Fruit fly (Drosophila melanogaster) whole organism, embryonic: ENCODE data around the gene Sec24CD.
A peak's percentile ranks its signal among the peaks of the same experiment; 100 is the strongest.

ENCODE experiments used
- ATbp ChIP-seq: fragments of 200-800 bp; sonication (Bioruptor generic); optimal IDR thresholded peaks from 2 replicates; lab custom pipeline; 2017; ENCODE audit warnings: missing biosample characterization, mild to moderate bottlenecking, missing genetic modification characterization, missing genetic modification reagents
- Abd-B ChIP-seq: fragments of 200-800 bp; sonication (Bioruptor generic); optimal IDR thresholded peaks from 2 replicates; lab custom pipeline; 2018; ENCODE audit warnings: missing biosample characterization, mild to moderate bottlenecking, missing genetic modification characterization, moderate library complexity
- Asciz ChIP-seq: fragments of 200-800 bp; sonication (Bioruptor generic); optimal IDR thresholded peaks from 2 replicates; lab custom pipeline; 2017; ENCODE audit warnings: missing biosample characterization, mild to moderate bottlenecking, missing genetic modification characterization, missing genetic modification reagents
- BtbVII ChIP-seq: fragments of 200-800 bp; sonication (Bioruptor generic); optimal IDR thresholded peaks from 3 replicates; lab custom pipeline; 2017; ENCODE audit warnings: missing biosample characterization, mild to moderate bottlenecking, missing genetic modification characterization
- CG10431 ChIP-seq: fragments of 200-800 bp; sonication (Bioruptor generic); optimal IDR thresholded peaks from 3 replicates; lab custom pipeline; 2018; ENCODE audit warnings: missing biosample characterization, mild to moderate bottlenecking, missing genetic modification characterization
- CG11456 ChIP-seq: fragments of 200-800 bp; sonication (Bioruptor generic); IDR thresholded peaks from 3 replicates; pipeline ENCODE4 v1.3.6; 2022; ENCODE audit warnings: missing biosample characterization, missing genetic modification characterization
- CG11695 ChIP-seq: fragments of 200-800 bp; sonication (Bioruptor generic); IDR thresholded peaks from 3 replicates; pipeline ENCODE4 v1.3.6; 2022; ENCODE audit warnings: missing biosample characterization, missing genetic modification characterization
- CG12155 ChIP-seq: fragments of 200-800 bp; sonication (Bioruptor generic); optimal IDR thresholded peaks from 3 replicates; lab custom pipeline; 2016; ENCODE audit warnings: missing biosample characterization, missing genetic modification characterization
- CG13894 ChIP-seq: fragments of 200-800 bp; sonication (Bioruptor generic); optimal IDR thresholded peaks from 3 replicates; lab custom pipeline; 2018; ENCODE audit warnings: missing biosample characterization, mild to moderate bottlenecking, missing genetic modification characterization, moderate library complexity
- CG14860 ChIP-seq: fragments of 200-800 bp; sonication (Bioruptor generic); IDR thresholded peaks from 3 replicates; pipeline ENCODE4 v1.3.6; 2022; ENCODE audit warnings: missing biosample characterization, missing genetic modification characterization; ENCODE audit not compliant: partially characterized antibody
- CG15269 ChIP-seq: fragments of 200-800 bp; sonication (Bioruptor generic); optimal IDR thresholded peaks from 2 replicates; lab custom pipeline; 2018; ENCODE audit warnings: missing biosample characterization, mild to moderate bottlenecking, missing genetic modification characterization, moderate library complexity
- CG1647 ChIP-seq: fragments of 200-800 bp; sonication (Bioruptor generic); optimal IDR thresholded peaks from 3 replicates; lab custom pipeline; 2016; ENCODE audit warnings: missing biosample characterization, missing genetic modification characterization
- CG17612 ChIP-seq: fragments of 200-800 bp; sonication (Bioruptor generic); IDR thresholded peaks from 2 replicates; pipeline ENCODE4 v1.3.6; 2022; ENCODE audit warnings: missing biosample characterization, missing genetic modification characterization
- CG17829 ChIP-seq: fragments of 200-800 bp; optimal IDR thresholded peaks from 2 replicates; lab custom pipeline; 2019; ENCODE audit warnings: missing biosample characterization, mild to moderate bottlenecking, missing genetic modification characterization, moderate library complexity
- CG17912 ChIP-seq: fragments of 200-800 bp; sonication (Bioruptor generic); optimal IDR thresholded peaks from 2 replicates; lab custom pipeline; 2018; ENCODE audit warnings: missing biosample characterization, mild to moderate bottlenecking, missing genetic modification characterization
- CG1832 ChIP-seq: fragments of 200-800 bp; sonication (Bioruptor generic); optimal IDR thresholded peaks from 2 replicates; lab custom pipeline; 2017; ENCODE audit warnings: missing biosample characterization, mild to moderate bottlenecking, missing genetic modification characterization, inconsistent platforms
- CG2875 ChIP-seq: fragments of 200-800 bp; sonication (Bioruptor generic); optimal IDR thresholded peaks from 2 replicates; lab custom pipeline; 2017; ENCODE audit warnings: missing biosample characterization, mild to moderate bottlenecking, missing genetic modification characterization, missing genetic modification reagents
- CG30431 ChIP-seq: fragments of 200-800 bp; sonication (Bioruptor generic); optimal IDR thresholded peaks from 2 replicates; lab custom pipeline; 2017; ENCODE audit warnings: missing biosample characterization, missing genetic modification characterization
- CG3163 ChIP-seq: fragments of 200-800 bp; sonication (Bioruptor generic); optimal IDR thresholded peaks from 3 replicates; lab custom pipeline; 2016; ENCODE audit warnings: missing biosample characterization, missing genetic modification characterization
- CG6254 ChIP-seq: fragments of 200-800 bp; sonication (Bioruptor generic); optimal IDR thresholded peaks from 3 replicates; lab custom pipeline; 2017; ENCODE audit warnings: mild to moderate bottlenecking, missing biosample characterization, missing genetic modification reagents, missing genetic modification characterization
- CG7987 ChIP-seq: fragments of 200-800 bp; sonication (Bioruptor generic); optimal IDR thresholded peaks from 2 replicates; lab custom pipeline; 2018; ENCODE audit warnings: missing biosample characterization, mild to moderate bottlenecking, missing genetic modification characterization, moderate library complexity
- CG8388 ChIP-seq: fragments of 200-800 bp; sonication (Bioruptor generic); optimal IDR thresholded peaks from 2 replicates; lab custom pipeline; 2019; ENCODE audit warnings: missing biosample characterization, mild to moderate bottlenecking, missing genetic modification characterization, moderate library complexity
- CG8478 ChIP-seq: fragments of >200 bp; optimal IDR thresholded peaks from 2 replicates; lab custom pipeline; 2018
- CG9215 ChIP-seq: fragments of 200-800 bp; sonication (Bioruptor generic); IDR thresholded peaks from 2 replicates; pipeline ENCODE4 v1.3.6; 2022; ENCODE audit warnings: missing biosample characterization, missing genetic modification characterization
- Doc3 ChIP-seq: fragments of 200-800 bp; sonication (Bioruptor generic); IDR thresholded peaks from 3 replicates; pipeline ENCODE4 v1.3.6; 2022; ENCODE audit warnings: missing biosample characterization, missing genetic modification characterization; ENCODE audit not compliant: partially characterized antibody
- Elba2 ChIP-seq: fragments of 200-800 bp; sonication (Bioruptor generic); optimal IDR thresholded peaks from 3 replicates; lab custom pipeline; 2016; ENCODE audit warnings: missing biosample characterization, missing genetic modification characterization
- H2.0 ChIP-seq: fragments of 200-800 bp; sonication (Bioruptor generic); IDR thresholded peaks from 2 replicates; pipeline ENCODE4 v1.3.6; 2022; ENCODE audit warnings: missing biosample characterization, missing genetic modification characterization
- HLHmδ ChIP-seq: fragments of 200-800 bp; sonication (Bioruptor generic); optimal IDR thresholded peaks from 2 replicates; lab custom pipeline; 2018; ENCODE audit warnings: missing biosample characterization, mild to moderate bottlenecking, missing genetic modification characterization, moderate library complexity
- Lhr ChIP-seq: fragments of 200-800 bp; sonication (Bioruptor generic); optimal IDR thresholded peaks from 3 replicates; lab custom pipeline; 2017; ENCODE audit warnings: mild to moderate bottlenecking, missing biosample characterization, missing genetic modification reagents, missing genetic modification characterization
- Nf-YB ChIP-seq: fragments of 200-800 bp; sonication (Bioruptor generic); optimal IDR thresholded peaks from 3 replicates; lab custom pipeline; 2019; ENCODE audit warnings: missing biosample characterization, mild to moderate bottlenecking, missing genetic modification characterization, moderate library complexity
- Six4 ChIP-seq: fragments of 200-800 bp; sonication (Bioruptor generic); optimal IDR thresholded peaks from 2 replicates; lab custom pipeline; 2016; ENCODE audit warnings: missing biosample characterization, missing genetic modification characterization
- Spps ChIP-seq: fragments of 200-800 bp; sonication (Bioruptor generic); optimal IDR thresholded peaks from 2 replicates; lab custom pipeline; 2018; ENCODE audit warnings: missing biosample characterization, mild to moderate bottlenecking, missing genetic modification characterization
- aop ChIP-seq: fragments of 200-800 bp; sonication (Bioruptor generic); IDR thresholded peaks from 2 replicates; pipeline ENCODE4 v1.3.6; 2022; ENCODE audit warnings: missing biosample characterization, missing genetic modification characterization
- ato ChIP-seq: fragments of 200-800 bp; sonication (Bioruptor generic); IDR thresholded peaks from 2 replicates; pipeline ENCODE4 v1.3.6; 2022; ENCODE audit warnings: missing biosample characterization, missing genetic modification characterization; ENCODE audit not compliant: partially characterized antibody
- btn ChIP-seq: fragments of 200-800 bp; sonication (Bioruptor generic); optimal IDR thresholded peaks from 2 replicates; lab custom pipeline; 2016; ENCODE audit warnings: missing biosample characterization, missing genetic modification characterization
- cwo ChIP-seq: fragments of 200-800 bp; sonication (Bioruptor generic); optimal IDR thresholded peaks from 3 replicates; lab custom pipeline; 2017; ENCODE audit warnings: missing biosample characterization, missing genetic modification characterization, mild to moderate bottlenecking, moderate library complexity, missing genetic modification reagents
- fd64A ChIP-seq: fragments of 200-800 bp; sonication (Bioruptor generic); optimal IDR thresholded peaks from 3 replicates; lab custom pipeline; 2018; ENCODE audit warnings: missing biosample characterization, mild to moderate bottlenecking, missing genetic modification characterization
- fd96Cb ChIP-seq: fragments of 200-800 bp; sonication (Bioruptor generic); optimal IDR thresholded peaks from 2 replicates; lab custom pipeline; 2018; ENCODE audit warnings: missing biosample characterization, mild to moderate bottlenecking, missing genetic modification characterization, moderate library complexity
- kah ChIP-seq: fragments of 200-800 bp; sonication (Bioruptor generic); optimal IDR thresholded peaks from 2 replicates; lab custom pipeline; 2018; ENCODE audit warnings: missing biosample characterization, mild to moderate bottlenecking, missing genetic modification characterization
- kni ChIP-seq: fragments of 200-800 bp; sonication (Bioruptor generic); optimal IDR thresholded peaks from 3 replicates; lab custom pipeline; 2017; ENCODE audit warnings: mild to moderate bottlenecking, missing biosample characterization, missing genetic modification reagents, missing genetic modification characterization
- lbe ChIP-seq: fragments of 200-800 bp; sonication (Bioruptor generic); optimal IDR thresholded peaks from 2 replicates; lab custom pipeline; 2016; ENCODE audit warnings: missing biosample characterization, mild to moderate bottlenecking, missing genetic modification characterization
- pros ChIP-seq: fragments of 200-800 bp; sonication (Bioruptor generic); optimal IDR thresholded peaks from 3 replicates; lab custom pipeline; 2019; ENCODE audit warnings: missing biosample characterization, mild to moderate bottlenecking, missing genetic modification characterization, moderate library complexity
- pum ChIP-seq: fragments of 200-800 bp; sonication (Bioruptor generic); optimal IDR thresholded peaks from 2 replicates; lab custom pipeline; 2016; ENCODE audit warnings: missing biosample characterization, missing genetic modification characterization
- sd ChIP-seq: fragments of 200-800 bp; sonication (Bioruptor generic); optimal IDR thresholded peaks from 3 replicates; lab custom pipeline; 2018; ENCODE audit warnings: missing biosample characterization, mild to moderate bottlenecking, missing genetic modification characterization, moderate library complexity
- slp2 ChIP-seq: fragments of 200-800 bp; sonication (Bioruptor generic); optimal IDR thresholded peaks from 2 replicates; lab custom pipeline; 2016; ENCODE audit warnings: missing biosample characterization, missing genetic modification characterization
- unpg ChIP-seq: fragments of 200-800 bp; sonication (Bioruptor generic); optimal IDR thresholded peaks from 3 replicates; lab custom pipeline; 2018; ENCODE audit warnings: missing biosample characterization, mild to moderate bottlenecking, missing genetic modification characterization, moderate library complexity
- zen2 ChIP-seq: fragments of 200-800 bp; sonication (Bioruptor generic); IDR thresholded peaks from 3 replicates; pipeline ENCODE4 v1.3.6; 2022; ENCODE audit warnings: missing biosample characterization, missing genetic modification characterization; ENCODE audit not compliant: partially characterized antibody

The Sec24CD gene

DNA sequence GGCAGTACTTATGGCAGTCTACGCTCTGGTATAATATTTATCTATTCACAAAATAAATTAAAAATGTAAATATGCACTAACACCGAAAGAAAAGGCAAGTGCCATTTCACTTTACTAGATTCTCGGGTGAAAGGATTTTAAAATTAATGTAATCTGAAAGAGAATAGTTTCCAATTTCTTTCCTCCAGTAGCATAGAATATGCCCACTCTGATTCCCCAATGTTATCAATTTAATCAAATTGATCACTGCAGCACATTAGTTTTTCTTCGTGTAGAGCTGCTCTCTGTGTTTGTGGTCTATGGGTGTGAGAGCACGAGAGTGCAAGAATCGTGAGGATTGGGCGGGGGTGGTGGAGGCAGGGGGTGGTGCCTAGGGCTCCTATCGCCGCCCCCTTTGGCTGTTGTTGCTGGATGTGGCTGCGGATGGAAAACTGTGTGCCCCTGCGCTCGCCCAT, 35.5 kb downstream of the Sec24CD start (continued):
- TF ChIP-seq CG11456 = 0 out of 3 replicates have a peak, but pooled peaks have one; percentile 18
- peak; percentile 54 for TF ChIP-seq kni
- TF ChIP-seq Asciz (GFP tag; lab: Kevin White, UChicago) = peak; percentile 95
- peak; percentile 71 for TF ChIP-seq BtbVII
- peak; percentile 73; the same call in 1 of the 2 replicates for TF ChIP-seq aop (GFP tag; lab: Robert Waterston, UW)
- TF ChIP-seq slp2 = peak; percentile 81
- peak; percentile 84 for TF ChIP-seq Abd-B (GFP tag; lab: Kevin White, UChicago)
- peak; percentile 59 for TF ChIP-seq CG7987 (GFP tag; lab: Kevin White, UChicago)
- TF ChIP-seq btn (GFP tag; lab: Kevin White, UChicago) = peak; percentile 54
- peak; percentile 50 for TF ChIP-seq cwo (GFP tag; lab: Kevin White, UChicago)
- TF ChIP-seq CG9215 (GFP tag; lab: Robert Waterston, UW) = peak; percentile 28; the same call in 1 of the 2 replicates
- TF ChIP-seq fd96Cb = peak; percentile 88

DNA sequence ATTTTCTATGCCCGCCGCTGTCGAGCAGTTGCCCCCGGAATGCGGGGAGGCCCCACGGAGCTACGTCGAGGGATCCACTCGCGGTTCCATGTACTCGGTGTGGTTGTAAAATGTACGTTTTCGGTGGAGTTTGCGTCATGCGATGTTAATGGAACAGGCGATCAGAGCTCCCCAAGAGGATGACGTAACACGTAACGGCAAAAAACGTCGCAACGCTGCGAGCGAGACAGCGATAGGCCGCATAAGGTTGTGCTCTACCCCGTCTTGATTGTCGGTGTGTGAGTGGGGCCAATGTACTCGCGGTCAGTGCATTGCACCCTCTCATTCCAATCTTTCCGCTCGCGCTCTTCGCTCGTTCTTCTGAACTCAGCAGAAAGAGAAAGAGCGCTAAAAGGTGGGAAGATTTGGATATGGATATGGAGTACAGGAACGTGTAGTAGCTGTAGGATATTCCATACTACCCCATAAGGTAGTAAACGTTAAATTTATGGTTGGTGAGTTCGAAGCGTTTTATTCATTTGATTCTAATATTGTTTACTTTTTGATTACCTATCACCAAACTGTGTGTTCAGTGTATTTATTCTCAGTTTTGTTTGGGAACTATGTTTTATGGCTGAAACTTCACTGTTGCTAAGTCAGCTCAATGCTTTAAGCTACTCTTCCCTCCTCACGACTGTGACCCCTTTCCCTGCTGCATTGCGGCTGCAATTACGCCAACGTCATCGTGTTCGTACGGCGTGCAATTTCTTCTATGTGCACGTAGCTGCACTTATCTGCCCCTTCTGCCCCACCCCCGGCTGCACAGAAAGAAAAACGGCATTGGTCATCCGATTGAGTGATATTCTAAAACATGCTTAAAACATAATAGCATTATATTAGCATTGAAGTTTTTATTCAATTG, 36.3 kb downstream of the Sec24CD start:
- TF ChIP-seq H2.0 (GFP tag; lab: Robert Waterston, UW) = no peak
- no peak for TF ChIP-seq fd64A (GFP tag; lab: Kevin White, UChicago)
- TF ChIP-seq pros (GFP tag; lab: Kevin White, UChicago) = peak; percentile 84
- no peak for TF ChIP-seq Doc3 (GFP tag; lab: Robert Waterston, UW)
- TF ChIP-seq CG17829 (tag; lab: Kevin White, UChicago) = peak; percentile 59
- TF ChIP-seq unpg (GFP tag; lab: Kevin White, UChicago) = no peak
- TF ChIP-seq Nf-YB (GFP tag; lab: Kevin White, UChicago) = peak; percentile 19
- peak; percentile 63 for TF ChIP-seq CG8478 (lab: Kevin White, UChicago)
- no peak for TF ChIP-seq CG17612
- TF ChIP-seq CG8388 (GFP tag; lab: Kevin White, UChicago) = no peak
- no peak for TF ChIP-seq pum (GFP tag; lab: Kevin White, UChicago)
- no peak for TF ChIP-seq zen2 (GFP tag; lab: Robert Waterston, UW)
- peak; percentile 12 for TF ChIP-seq kah
- TF ChIP-seq CG30431 = no peak
- peak; percentile 63 for TF ChIP-seq HLHmδ (GFP tag; lab: Kevin White, UChicago)
- TF ChIP-seq lbe = peak; percentile 33
- TF ChIP-seq CG3163 (GFP tag; lab: Kevin White, UChicago) = peak; percentile 48
- TF ChIP-seq CG2875 = no peak
- peak; percentile 4 for TF ChIP-seq CG6254
- TF ChIP-seq Lhr (GFP tag; lab: Kevin White, UChicago) = peak; percentile 41
- no peak for TF ChIP-seq CG14860
- TF ChIP-seq CG13894 (tag; lab: Kevin White, UChicago) = peak; percentile 82
- peak; percentile 91 for TF ChIP-seq sd (tag; lab: Kevin White, UChicago)
- no peak for TF ChIP-seq Six4 (GFP tag; lab: Kevin White, UChicago)
- TF ChIP-seq Elba2 (GFP tag; lab: Kevin White, UChicago) = no peak
- no peak for TF ChIP-seq CG15269 (tag; lab: Kevin White, UChicago)
- no peak for TF ChIP-seq CG1647 (GFP tag; lab: Kevin White, UChicago)
- TF ChIP-seq ato = no peak
- TF ChIP-seq BtbVII = no peak
- peak; percentile 10 for TF ChIP-seq CG12155 (GFP tag; lab: Kevin White, UChicago)
- peak; percentile 83 for TF ChIP-seq CG1832 (GFP tag; lab: Kevin White, UChicago)
- no peak for TF ChIP-seq Spps
- TF ChIP-seq CG10431 (GFP tag; lab: Kevin White, UChicago) = peak; percentile 85
- TF ChIP-seq ATbp = no peak
- no peak for TF ChIP-seq CG11695 (GFP tag; lab: Robert Waterston, UW)
- no peak for TF ChIP-seq CG17912 (GFP tag; lab: Kevin White, UChicago)
